Fruit fly (Drosophila melanogaster) whole organism, embryonic: ENCODE results near the gene CG10137.

ENCODE experiments used
- Ada2b ChIP-seq: fragments of 200-800 bp; sonication (Bioruptor generic); IDR thresholded peaks from 2 replicates; pipeline ENCODE4 v1.3.6; 2022; ENCODE audit warnings: missing biosample characterization, missing genetic modification characterization
- CG11247 ChIP-seq: fragments of 200-800 bp; sonication (Bioruptor generic); IDR thresholded peaks from 2 replicates; pipeline ENCODE4 v1.3.6; 2022; ENCODE audit warnings: missing biosample characterization, missing genetic modification characterization
- CG11723 ChIP-seq: fragments of 200-800 bp; sonication (Bioruptor generic); optimal IDR thresholded peaks from 2 replicates; lab custom pipeline; 2017; ENCODE audit warnings: missing biosample characterization, mild to moderate bottlenecking, missing genetic modification characterization
- CG12104 ChIP-seq: fragments of 200-800 bp; sonication (Bioruptor generic); optimal IDR thresholded peaks from 3 replicates; lab custom pipeline; 2016; ENCODE audit warnings: missing biosample characterization, missing genetic modification characterization
- CG13424 ChIP-seq: fragments of 200-800 bp; sonication (Bioruptor generic); optimal IDR thresholded peaks from 2 replicates; lab custom pipeline; 2019; ENCODE audit warnings: missing biosample characterization, mild to moderate bottlenecking, missing genetic modification characterization, moderate library complexity
- CG1792 ChIP-seq: fragments of 200-800 bp; sonication (Bioruptor generic); optimal IDR thresholded peaks from 2 replicates; lab custom pipeline; 2016; ENCODE audit warnings: missing biosample characterization, missing genetic modification characterization
- CG2199 ChIP-seq: fragments of 200-800 bp; sonication (Bioruptor generic); IDR thresholded peaks from 3 replicates; pipeline ENCODE4 v1.3.6; 2022; ENCODE audit warnings: missing biosample characterization, missing genetic modification characterization
- CG30020 ChIP-seq: fragments of 200-800 bp; optimal IDR thresholded peaks from 2 replicates; lab custom pipeline; 2019; ENCODE audit warnings: missing biosample characterization, mild to moderate bottlenecking, missing genetic modification characterization, moderate library complexity
- CG3726 ChIP-seq: fragments of 200-800 bp; sonication (Bioruptor generic); IDR thresholded peaks from 3 replicates; pipeline ENCODE4, ENCODE4 v1.3.6; 2022; ENCODE audit warnings: missing biosample characterization, missing genetic modification characterization
- CG6689 ChIP-seq: fragments of 200-800 bp; sonication (Bioruptor generic); IDR thresholded peaks from 2 replicates; pipeline ENCODE4 v1.3.6; 2022; ENCODE audit warnings: missing biosample characterization, missing genetic modification characterization
- CG7357 ChIP-seq: fragments of 200-800 bp; sonication (Bioruptor generic); IDR thresholded peaks from 3 replicates; pipeline ENCODE4 v1.3.6; 2022; ENCODE audit warnings: missing biosample characterization, missing genetic modification characterization
- CG7556 ChIP-seq: fragments of 200-800 bp; sonication (Bioruptor generic); optimal IDR thresholded peaks from 2 replicates; lab custom pipeline; 2017; ENCODE audit warnings: missing biosample characterization, mild to moderate bottlenecking, missing genetic modification characterization
- CG7745 ChIP-seq: fragments of 200-800 bp; sonication (Bioruptor generic); optimal IDR thresholded peaks from 2 replicates; lab custom pipeline; 2018; ENCODE audit warnings: missing biosample characterization, mild to moderate bottlenecking, missing genetic modification characterization, moderate library complexity
- CG9609 ChIP-seq: fragments of 200-800 bp; sonication (Bioruptor generic); optimal IDR thresholded peaks from 3 replicates; lab custom pipeline; 2016; ENCODE audit warnings: missing biosample characterization, missing genetic modification characterization
- CG9817 ChIP-seq: fragments of 200-800 bp; sonication (Bioruptor generic); optimal IDR thresholded peaks from 2 replicates; lab custom pipeline; 2018; ENCODE audit warnings: missing biosample characterization, mild to moderate bottlenecking, missing genetic modification characterization, moderate library complexity
- CkIIα-i1 ChIP-seq: fragments of 200-800 bp; sonication (Bioruptor generic); IDR thresholded peaks from 2 replicates; pipeline ENCODE4 v1.3.6; 2022; ENCODE audit warnings: missing biosample characterization, missing genetic modification characterization
- Dip3 ChIP-seq: fragments of 200-800 bp; sonication (Bioruptor generic); optimal IDR thresholded peaks from 3 replicates; lab custom pipeline; 2016; ENCODE audit warnings: missing biosample characterization, missing genetic modification characterization
- Drgx ChIP-seq: fragments of 200-800 bp; sonication (Bioruptor generic); IDR thresholded peaks from 2 replicates; pipeline ENCODE4 v1.3.6; 2022; ENCODE audit warnings: missing biosample characterization, missing genetic modification characterization
- H2.0 ChIP-seq: fragments of 200-800 bp; sonication (Bioruptor generic); IDR thresholded peaks from 2 replicates; pipeline ENCODE4 v1.3.6; 2022; ENCODE audit warnings: missing biosample characterization, missing genetic modification characterization
- Hsf ChIP-seq: fragments of 200-800 bp; sonication (Bioruptor generic); optimal IDR thresholded peaks from 3 replicates; lab custom pipeline; 2016; ENCODE audit warnings: missing biosample characterization, missing genetic modification characterization
- Mad ChIP-seq: fragments of 200-800 bp; sonication (Bioruptor generic); optimal IDR thresholded peaks from 2 replicates; lab custom pipeline; 2016; ENCODE audit warnings: missing biosample characterization, missing genetic modification characterization
- Optix ChIP-seq: fragments of 200-800 bp; sonication (Bioruptor generic); IDR thresholded peaks from 3 replicates; pipeline ENCODE4 v1.3.6; 2022; ENCODE audit warnings: missing biosample characterization, missing genetic modification characterization
- Rx ChIP-seq: fragments of 200-800 bp; sonication (Bioruptor generic); IDR thresholded peaks from 2 replicates; pipeline ENCODE4 v1.3.6; 2022; ENCODE audit warnings: missing biosample characterization, missing genetic modification characterization
- Scr ChIP-seq: fragments of 200-800 bp; sonication (Bioruptor generic); IDR thresholded peaks from 2 replicates; pipeline ENCODE4 v1.3.6; 2022; ENCODE audit warnings: missing biosample characterization, missing genetic modification characterization; ENCODE audit not compliant: partially characterized antibody
- Tbp ChIP-seq: fragments of >200 bp; optimal IDR thresholded peaks from 2 replicates; lab custom pipeline; 2018; ENCODE audit warnings: missing biosample characterization, missing genetic modification characterization
- Trl ChIP-seq, 3 experiments: fragments of >200 bp in 2 of 3; fragments of 200-800 bp in 1 of 3; sonication (Bioruptor generic) in 1 of 3; optimal IDR thresholded peaks; 2 replicates in 1 of 3; 3 replicates in 2 of 3; lab custom pipeline; 2016 to 2017; ENCODE audit warnings: missing biosample characterization in 1 of 3, missing genetic modification characterization in 1 of 3
- Usf ChIP-seq: fragments of 200-800 bp; sonication (Bioruptor generic); optimal IDR thresholded peaks from 2 replicates; lab custom pipeline; 2017; ENCODE audit warnings: missing genotype, missing biosample characterization, missing genetic modification characterization
- Vsx1 ChIP-seq: fragments of 200-800 bp; sonication (Bioruptor generic); optimal IDR thresholded peaks from 2 replicates; lab custom pipeline; 2017; ENCODE audit warnings: missing biosample characterization, mild to moderate bottlenecking, missing genetic modification characterization, missing genetic modification reagents
- aop ChIP-seq: fragments of 200-800 bp; sonication (Bioruptor generic); IDR thresholded peaks from 2 replicates; pipeline ENCODE4 v1.3.6; 2022; ENCODE audit warnings: missing biosample characterization, missing genetic modification characterization
- ase ChIP-seq: fragments of 200-800 bp; sonication (Bioruptor generic); IDR thresholded peaks from 3 replicates; pipeline ENCODE4 v1.3.6; 2022; ENCODE audit warnings: missing biosample characterization, missing genetic modification characterization
- ash1 ChIP-seq: fragments of 200-800 bp; sonication (Bioruptor generic); optimal IDR thresholded peaks from 2 replicates; lab custom pipeline; 2018; ENCODE audit warnings: missing biosample characterization, mild to moderate bottlenecking, missing genetic modification characterization
- bowl ChIP-seq: fragments of 200-800 bp; sonication (Bioruptor generic); IDR thresholded peaks from 2 replicates; pipeline ENCODE4 v1.3.6; 2022; ENCODE audit warnings: missing biosample characterization, missing genetic modification characterization
- chn ChIP-seq: fragments of 200-800 bp; sonication (Bioruptor generic); optimal IDR thresholded peaks from 2 replicates; lab custom pipeline; 2016; ENCODE audit warnings: missing biosample characterization, missing genetic modification characterization
- disco-r ChIP-seq: fragments of 200-800 bp; sonication (Bioruptor generic); optimal IDR thresholded peaks from 2 replicates; lab custom pipeline; 2016; ENCODE audit warnings: missing biosample characterization, missing genetic modification characterization
- dysf ChIP-seq: fragments of 200-800 bp; sonication (Bioruptor generic); IDR thresholded peaks from 3 replicates; pipeline ENCODE4 v1.3.6; 2022; ENCODE audit warnings: missing biosample characterization, missing genetic modification characterization
- emc ChIP-seq: fragments of 200-800 bp; sonication (Bioruptor generic); optimal IDR thresholded peaks from 2 replicates; lab custom pipeline; 2016; ENCODE audit warnings: missing biosample characterization, missing genetic modification characterization
- fd102C ChIP-seq: fragments of 200-800 bp; sonication (Bioruptor generic); optimal IDR thresholded peaks from 2 replicates; lab custom pipeline; 2018; ENCODE audit warnings: missing biosample characterization, mild to moderate bottlenecking, missing genetic modification characterization, moderate library complexity
- grau ChIP-seq: fragments of 200-800 bp; optimal IDR thresholded peaks from 3 replicates; lab custom pipeline; 2019; ENCODE audit warnings: missing biosample characterization, mild to moderate bottlenecking, missing genetic modification characterization, moderate library complexity
- her ChIP-seq: fragments of 200-800 bp; sonication (Bioruptor generic); optimal IDR thresholded peaks from 2 replicates; lab custom pipeline; 2016; ENCODE audit warnings: missing biosample characterization, missing genetic modification characterization
- mld ChIP-seq: fragments of 200-800 bp; sonication (Bioruptor generic); IDR thresholded peaks from 3 replicates; pipeline ENCODE4 v1.3.6; 2022; ENCODE audit warnings: missing biosample characterization, missing genetic modification characterization; ENCODE audit not compliant: partially characterized antibody
- org-1 ChIP-seq: fragments of 200-800 bp; sonication (Bioruptor generic); optimal IDR thresholded peaks from 2 replicates; lab custom pipeline; 2017; ENCODE audit warnings: missing biosample characterization, missing genetic modification characterization
- pita ChIP-seq: fragments of 200-800 bp; sonication (Bioruptor generic); optimal IDR thresholded peaks from 2 replicates; lab custom pipeline; 2017; ENCODE audit warnings: missing biosample characterization, mild to moderate bottlenecking, missing genetic modification characterization
- ranshi ChIP-seq: fragments of 200-800 bp; sonication (Bioruptor generic); IDR thresholded peaks from 2 replicates; pipeline ENCODE4 v1.3.6; 2022; ENCODE audit warnings: missing biosample characterization, missing genetic modification characterization
- sqz ChIP-seq: fragments of 200-800 bp; sonication (Bioruptor generic); optimal IDR thresholded peaks from 3 replicates; lab custom pipeline; 2018; ENCODE audit warnings: missing biosample characterization, mild to moderate bottlenecking, missing genetic modification characterization
- sug ChIP-seq: fragments of 200-800 bp; optimal IDR thresholded peaks from 2 replicates; lab custom pipeline; 2019; ENCODE audit warnings: missing biosample characterization, mild to moderate bottlenecking, missing genetic modification characterization, moderate library complexity
- tin ChIP-seq: fragments of 200-800 bp; sonication (Bioruptor generic); optimal IDR thresholded peaks from 3 replicates; lab custom pipeline; 2016; ENCODE audit warnings: missing biosample characterization, missing genetic modification characterization
- tna ChIP-seq: fragments of 200-800 bp; sonication (Bioruptor generic); IDR thresholded peaks from 2 replicates; pipeline ENCODE4 v1.3.6; 2022; ENCODE audit warnings: missing biosample characterization, missing genetic modification characterization; ENCODE audit not compliant: partially characterized antibody
- toy ChIP-seq: fragments of 200-800 bp; sonication (Bioruptor generic); IDR thresholded peaks from 2 replicates; pipeline ENCODE4 v1.3.6; 2022; ENCODE audit warnings: missing biosample characterization, missing genetic modification characterization
- twi ChIP-seq: fragments of 200-800 bp; optimal IDR thresholded peaks from 2 replicates; lab custom pipeline; 2019; ENCODE audit warnings: missing biosample characterization, mild to moderate bottlenecking, missing genetic modification characterization, moderate library complexity
- zfh2 ChIP-seq: fragments of 200-800 bp; sonication (Bioruptor generic); optimal IDR thresholded peaks from 2 replicates; lab custom pipeline; 2016; ENCODE audit warnings: missing biosample characterization, missing genetic modification characterization

CG10137 gene

dm6 chr2L:19575626-19576298 is 49.3 kb downstream of the CG10137 start (continued):
- TF ChIP-seq CG7556 (peak; percentile 98), Tbp (GFP tag; lab: Kevin White, UChicago) (peak; percentile 50), Usf (GFP tag; lab: Kevin White, UChicago) (peak; percentile 93), Hsf (GFP tag; lab: Kevin White, UChicago) (peak; percentile 98), CG13424 (peak; percentile 96), ash1 (GFP tag; lab: Kevin White, UChicago) (no peak), CG11247 (GFP tag; lab: Robert Waterston, UW) (peak; percentile 84), zfh2 (GFP tag; lab: Kevin White, UChicago) (peak; percentile 97), CG3726 (GFP tag; lab: Robert Waterston, UW) (peak; percentile 93; the same call in 2 of the 3 replicates), ranshi (GFP tag; lab: Robert Waterston, UW) (peak; percentile 88), CG2199 (GFP tag; lab: Robert Waterston, UW) (peak; percentile 58; the same call in 1 of the 3 replicates), CG9817 (tag; lab: Kevin White, UChicago) (peak; percentile 92), CG12104 (GFP tag; lab: Kevin White, UChicago) (peak; percentile 96), bowl (GFP tag; lab: Robert Waterston, UW) (peak; percentile 47; the same call in 1 of the 2 replicates), grau (tag; lab: Kevin White, UChicago) (peak; percentile 96), aop (GFP tag; lab: Robert Waterston, UW) (peak; percentile 99), sug (tag; lab: Kevin White, UChicago) (peak; percentile 89), Ada2b (GFP tag; lab: Robert Waterston, UW) (peak; percentile 92), CG11723 (peak; percentile 93), toy (GFP tag; lab: Robert Waterston, UW) (peak; percentile 83), CkIIα-i1 (GFP tag; lab: Robert Waterston, UW) (peak; percentile 80; the same call in 1 of the 2 replicates), CG7357 (GFP tag; lab: Robert Waterston, UW) (peak; percentile 93), pita (GFP tag; lab: Kevin White, UChicago) (peak; percentile 62), tin (GFP tag; lab: Kevin White, UChicago) (peak; percentile 96), Scr (no peak), twi (tag; lab: Kevin White, UChicago) (peak; percentile 88), CG6689 (GFP tag; lab: Robert Waterston, UW) (peak; percentile 96), Dip3 (GFP tag; lab: Kevin White, UChicago) (peak; percentile 97), CG30020 (tag; lab: Kevin White, UChicago) (peak; percentile 86), her (GFP tag; lab: Kevin White, UChicago) (peak; percentile 89), CG1792 (GFP tag; lab: Kevin White, UChicago) (peak; percentile 94), emc (peak; percentile 96), Mad (GFP tag; lab: Kevin White, UChicago) (peak; percentile 96), sqz (peak; percentile 86), Vsx1 (GFP tag; lab: Kevin White, UChicago) (peak; percentile 87), fd102C (GFP tag; lab: Kevin White, UChicago) (peak; percentile 59), Optix (GFP tag; lab: Robert Waterston, UW) (peak; percentile 94), dysf (peak; percentile 98), disco-r (GFP tag; lab: Kevin White, UChicago) (peak; percentile 94), ase (GFP tag; lab: Robert Waterston, UW) (peak; percentile 86), Trl (optimal IDR thresholded peaks at IDR 0.05; lab: Kevin White, UChicago) (peak; percentile 84 to 89), Trl (GFP tag; optimal IDR thresholded peaks at IDR 0.05; lab: Kevin White, UChicago) (peak; percentile 92), mld (no peak), Rx (peak; percentile 92), CG9609 (GFP tag; lab: Kevin White, UChicago) (peak; percentile 97), tna (no peak), chn (GFP tag; lab: Kevin White, UChicago) (peak; percentile 98), CG7745 (tag; lab: Kevin White, UChicago) (no peak), org-1 (GFP tag; lab: Kevin White, UChicago) (peak; percentile 97), Drgx (peak; percentile 95), H2.0 (GFP tag; lab: Robert Waterston, UW) (peak; percentile 90)
